Worm (Caenorhabditis elegans): ENCODE results near the gene C09E8.6.

C09E8.6 gene

ce11 chrII:542416-542815 lies 13.9 kb upstream of the C09E8.6 start:
- TF ChIP-seq ztf-1 (GFP tag; conservative IDR thresholded peaks at IDR 0.05) (no peak), ZK546.5 (tag; optimal IDR thresholded peaks at IDR 0.05) (no peak), F13H6.1 (tag; optimal IDR thresholded peaks at IDR 0.05) (no peak), nhr-21 (tag; optimal IDR thresholded peaks at IDR 0.05) (peak; percentile 51)

- TF ChIP-seq unc-55 (GFP tag; optimal IDR thresholded peaks at IDR 0.05), result no peak
Observed at ce11 chrII:546405-546804, 9.9 kb upstream of the C09E8.6 start, which contains the start of gene mlt-10. Gene mlt-10 (plus strand): TSS chrII:546705.

- TF ChIP-seq unc-55 (GFP tag; optimal IDR thresholded peaks at IDR 0.05) (peak; percentile 7), crh-2 (tag; optimal IDR thresholded peaks at IDR 0.05) (no peak)
Observed at ce11 chrII:549501-549900, 6.8 kb upstream of the C09E8.6 start.

- TF ChIP-seq sem-4 (tag; optimal IDR thresholded peaks at IDR 0.05), result no peak
- no peak for TF ChIP-seq lsy-2 (tag; optimal IDR thresholded peaks at IDR 0.05)
- TF ChIP-seq lin-39 (tag; optimal IDR thresholded peaks at IDR 0.05), result no peak
- TF ChIP-seq sma-9 (GFP tag; optimal IDR thresholded peaks at IDR 0.05), result no peak
- TF ChIP-seq sma-9 (tag; optimal IDR thresholded peaks at IDR 0.05), result no peak
- TF ChIP-seq aly-2 (tag; optimal IDR thresholded peaks at IDR 0.05), result no peak
- no peak for TF ChIP-seq fos-1 (tag; optimal IDR thresholded peaks at IDR 0.05)
- TF ChIP-seq ceh-16 (tag; optimal IDR thresholded peaks at IDR 0.05), result no peak
- no peak for TF ChIP-seq C34F6.9 (tag; optimal IDR thresholded peaks at IDR 0.05)
- no peak for TF ChIP-seq unc-55 (GFP tag; optimal IDR thresholded peaks at IDR 0.05)
- TF ChIP-seq ztf-4 (tag; optimal IDR thresholded peaks at IDR 0.05), result no peak
- no peak for TF ChIP-seq lin-13 (GFP tag; optimal IDR thresholded peaks at IDR 0.05)
- no peak for TF ChIP-seq mab-5 (tag; optimal IDR thresholded peaks at IDR 0.05)
- no peak for TF ChIP-seq gmeb-1 (tag; optimal IDR thresholded peaks at IDR 0.05)
- no peak for TF ChIP-seq nhr-21 (tag; optimal IDR thresholded peaks at IDR 0.05)
- TF ChIP-seq ceh-82 (tag; optimal IDR thresholded peaks at IDR 0.05), result no peak
- TF ChIP-seq elt-1 (tag; optimal IDR thresholded peaks at IDR 0.05), result no peak
- TF ChIP-seq unc-62 (GFP tag; optimal IDR thresholded peaks at IDR 0.05), result no peak
- TF ChIP-seq Y55F3AM.14 (GFP tag; optimal IDR thresholded peaks at IDR 0.05), result no peak
- TF ChIP-seq nhr-25 (tag; optimal IDR thresholded peaks at IDR 0.05), result no peak
Observed at ce11 chrII:551245-551904, 4.9 kb upstream of the C09E8.6 start, which contains the start of gene lips-7. Gene lips-7 (plus strand): TSS chrII:551854.

- TF ChIP-seq C34F6.9 (tag; optimal IDR thresholded peaks at IDR 0.05) (peak; percentile 20), snpc-4 (tag; optimal IDR thresholded peaks at IDR 0.05) (no peak)
Observed at ce11 chrII:555371-555770, 926 bp upstream of the C09E8.6 start.

ce11 chrII:568776-569175 lies 12.5 kb downstream of the C09E8.6 start, which contains the start of gene W08F4.5:
Gene W08F4.5 (minus strand): TSS chrII:568876.
- TF ChIP-seq ztf-1 (GFP tag; conservative IDR thresholded peaks at IDR 0.05) (no peak), ztf-11 (tag; optimal IDR thresholded peaks at IDR 0.05) (no peak), nhr-237 (tag; optimal IDR thresholded peaks at IDR 0.05) (no peak), sem-4 (tag; optimal IDR thresholded peaks at IDR 0.05) (no peak), mab-5 (tag; optimal IDR thresholded peaks at IDR 0.05) (no peak), lin-13 (GFP tag; optimal IDR thresholded peaks at IDR 0.05) (no peak), nhr-10 (tag; optimal IDR thresholded peaks at IDR 0.05) (no peak), aly-2 (tag; optimal IDR thresholded peaks at IDR 0.05) (no peak), alr-1 (tag; optimal IDR thresholded peaks at IDR 0.05) (no peak), nhr-129 (tag; optimal IDR thresholded peaks at IDR 0.05) (no peak), unc-62 (GFP tag; optimal IDR thresholded peaks at IDR 0.05) (no peak), nhr-25 (tag; optimal IDR thresholded peaks at IDR 0.05) (no peak), mbf-1 (tag; optimal IDR thresholded peaks at IDR 0.05) (no peak), Y55F3AM.14 (GFP tag; optimal IDR thresholded peaks at IDR 0.05) (no peak), gmeb-1 (tag; optimal IDR thresholded peaks at IDR 0.05) (no peak), egl-27 (tag; optimal IDR thresholded peaks at IDR 0.05) (no peak)
